Worm (Caenorhabditis elegans) whole organism, L3 larva: ENCODE results near the gene col-101.

Source experiments
- aly-2 ChIP-seq: fragments of 150-350 bp; optimal IDR thresholded peaks from 2 replicates; lab custom pipeline; 2014; ENCODE audit warnings: missing biosample characterization, missing genetic modification characterization
- lin-39 ChIP-seq: fragments of 150-350 bp; optimal IDR thresholded peaks from 2 replicates; lab custom pipeline; 2018; ENCODE audit warnings: missing biosample characterization, missing genetic modification reagents, missing genetic modification characterization
- snpc-4 ChIP-seq: fragments of 150-350 bp; optimal IDR thresholded peaks from 2 replicates; lab custom pipeline; 2014; ENCODE audit warnings: missing biosample characterization, missing genetic modification characterization

DNA sequence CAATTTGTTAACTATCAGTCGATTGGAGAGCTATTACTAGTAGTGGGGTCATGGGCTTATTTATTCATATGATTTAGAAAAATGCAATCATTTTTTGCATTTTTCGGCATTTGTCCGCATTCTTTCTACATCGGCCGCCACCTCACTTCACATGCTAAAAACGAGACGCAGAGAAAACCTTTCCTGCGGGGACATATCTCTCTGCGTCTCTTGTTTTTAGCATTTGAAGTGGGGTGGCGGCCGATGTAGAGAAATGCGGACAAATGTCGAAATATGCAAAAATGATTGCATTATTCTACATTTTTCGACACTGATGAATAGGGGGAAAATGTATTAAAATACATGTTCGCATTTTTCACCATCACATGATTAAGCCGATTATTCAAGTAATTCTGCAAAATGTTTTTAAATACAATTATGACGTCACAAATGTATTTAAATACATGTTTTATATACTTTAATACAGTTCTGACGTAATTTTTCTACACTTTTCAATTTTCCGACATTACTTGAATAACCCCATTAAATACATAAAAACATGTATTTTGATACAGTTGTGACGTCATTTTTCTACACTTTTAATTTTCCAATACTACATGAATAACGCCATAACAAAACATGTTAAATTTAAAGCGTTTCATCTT, 45.4 kb upstream of the col-101 start:
- TF ChIP-seq snpc-4 (no peak), aly-2 (tag; lab: Kevin White, UChicago) (no peak), lin-39 (tag; lab: Kevin White, UChicago) (no peak)
